Worm (Caenorhabditis elegans): ENCODE data around the gene uvs-1.

ce11 chrV:7842228-7842627 is 38.2 kb upstream of the uvs-1 start, which contains the start of gene grd-8:
- TF ChIP-seq blmp-1 (tag; optimal IDR thresholded peaks at IDR 0.05), result no peak
- TF ChIP-seq nhr-237 (tag; optimal IDR thresholded peaks at IDR 0.05), result no peak
- no peak for TF ChIP-seq lin-13 (tag; optimal IDR thresholded peaks at IDR 0.05)
- no peak for TF ChIP-seq pha-4 (tag; optimal IDR thresholded peaks at IDR 0.05)
- no peak for TF ChIP-seq unc-62 (GFP tag; optimal IDR thresholded peaks at IDR 0.05)
- no peak for TF ChIP-seq unc-120 (tag; optimal IDR thresholded peaks at IDR 0.05; ENCODE audit: poor library complexity, severe bottlenecking)
- no peak for TF ChIP-seq ceh-83 (GFP tag; optimal IDR thresholded peaks at IDR 0.05)
- TF ChIP-seq nhr-12 (tag; optimal IDR thresholded peaks at IDR 0.05), result no peak
- TF ChIP-seq snpc-4 (tag; optimal IDR thresholded peaks at IDR 0.05), result no peak
- TF ChIP-seq mab-5 (tag; optimal IDR thresholded peaks at IDR 0.05), result no peak
- TF ChIP-seq elt-1 (tag; optimal IDR thresholded peaks at IDR 0.05; ENCODE audit: borderline replicate concordance, insufficient read depth), result no peak
